Fruit fly (Drosophila melanogaster): ENCODE measurements around the gene Gapvd1.

Gene Gapvd1

dm6 chrX:11370792-11371191 is 45.6 kb downstream of the Gapvd1 start (continued):
- TF ChIP-seq odd (GFP tag; optimal IDR thresholded peaks at IDR 0.05): no peak
- TF ChIP-seq ATbp (GFP tag; optimal IDR thresholded peaks at IDR 0.05): no peak
- TF ChIP-seq CG32532 (GFP tag; IDR thresholded peaks at IDR 0.05): peak; percentile 57
- TF ChIP-seq YL-1 (GFP tag; optimal IDR thresholded peaks at IDR 0.05): no peak
- no peak for TF ChIP-seq CG17829 (tag; optimal IDR thresholded peaks at IDR 0.05)
- TF ChIP-seq caup (GFP tag; optimal IDR thresholded peaks at IDR 0.05; ENCODE audit: severe bottlenecking): no peak
- TF ChIP-seq dati (GFP tag; IDR thresholded peaks at IDR 0.05): no peak
- 0 out of 2 replicates have a peak, but pooled peaks have one; percentile 10 for TF ChIP-seq CG31441 (GFP tag; IDR thresholded peaks at IDR 0.05)
- TF ChIP-seq kah (GFP tag; optimal IDR thresholded peaks at IDR 0.05): no peak
- TF ChIP-seq chm (GFP tag; IDR thresholded peaks at IDR 0.05): no peak
- no peak for TF ChIP-seq vfl (GFP tag; optimal IDR thresholded peaks at IDR 0.05)
- no peak for TF ChIP-seq CG30431 (GFP tag; optimal IDR thresholded peaks at IDR 0.05)
- no peak for TF ChIP-seq Hr51 (GFP tag; optimal IDR thresholded peaks at IDR 0.05)
- no peak for TF ChIP-seq CG9437 (GFP tag; optimal IDR thresholded peaks at IDR 0.05)
- TF ChIP-seq onecut (GFP tag; IDR thresholded peaks at IDR 0.05): no peak
- no peak for TF ChIP-seq ewg (GFP tag; optimal IDR thresholded peaks at IDR 0.05)
- TF ChIP-seq CG9932 (GFP tag; IDR thresholded peaks at IDR 0.05): peak; percentile 64
- TF ChIP-seq Hey (tag; optimal IDR thresholded peaks at IDR 0.05): no peak
- TF ChIP-seq Dip2 (GFP tag; IDR thresholded peaks at IDR 0.05): no peak
- TF ChIP-seq CG16813 (GFP tag; IDR thresholded peaks at IDR 0.05; ENCODE audit: partially characterized antibody): no peak
- TF ChIP-seq mld (GFP tag; IDR thresholded peaks at IDR 0.05; ENCODE audit: partially characterized antibody): no peak
- no peak for TF ChIP-seq CG15269 (tag; optimal IDR thresholded peaks at IDR 0.05)
- peak; percentile 52; the same call in 1 of the 2 replicates for TF ChIP-seq Ptx1 (GFP tag; IDR thresholded peaks at IDR 0.05)
- peak; percentile 44; the same call in 1 of the 2 replicates for TF ChIP-seq Ada2b (GFP tag; IDR thresholded peaks at IDR 0.05)
- no peak for TF ChIP-seq kay (GFP tag; optimal IDR thresholded peaks at IDR 0.05)
- no peak for TF ChIP-seq cwo (GFP tag; optimal IDR thresholded peaks at IDR 0.05)
- TF ChIP-seq sim (GFP tag; IDR thresholded peaks at IDR 0.05): no peak
- TF ChIP-seq Xbp1 (GFP tag; optimal IDR thresholded peaks at IDR 0.05): peak; percentile 6
- TF ChIP-seq Bteb2 (GFP tag; optimal IDR thresholded peaks at IDR 0.05): no peak
- TF ChIP-seq Max (GFP tag; optimal IDR thresholded peaks at IDR 0.05): no peak
- no peak for TF ChIP-seq fu2 (GFP tag; optimal IDR thresholded peaks at IDR 0.05)
- no peak for TF ChIP-seq slp2 (GFP tag; optimal IDR thresholded peaks at IDR 0.05)
- peak; percentile 60 for TF ChIP-seq slbo (GFP tag; IDR thresholded peaks at IDR 0.05)
- TF ChIP-seq psq (GFP tag; optimal IDR thresholded peaks at IDR 0.05): no peak
- no peak for TF ChIP-seq CG7987 (GFP tag; optimal IDR thresholded peaks at IDR 0.05)
- no peak for TF ChIP-seq so (GFP tag; IDR thresholded peaks at IDR 0.05)
- no peak for TF ChIP-seq CG1792 (GFP tag; optimal IDR thresholded peaks at IDR 0.05)
- TF ChIP-seq sens-2 (GFP tag; IDR thresholded peaks at IDR 0.05): no peak
- peak; percentile 39; the same call in 1 of the 2 replicates for TF ChIP-seq CG17328 (GFP tag; IDR thresholded peaks at IDR 0.05)
- TF ChIP-seq Lpt (GFP tag; optimal IDR thresholded peaks at IDR 0.05): no peak
- TF ChIP-seq tx (GFP tag; optimal IDR thresholded peaks at IDR 0.05): no peak
- TF ChIP-seq Trl (optimal IDR thresholded peaks at IDR 0.05): no peak
- no peak for TF ChIP-seq Trl (GFP tag; optimal IDR thresholded peaks at IDR 0.05)
- no peak; the same call in 1 of the 2 replicates for TF ChIP-seq Poxn (GFP tag; IDR thresholded peaks at IDR 0.05)
- no peak for TF ChIP-seq ato (GFP tag; IDR thresholded peaks at IDR 0.05; ENCODE audit: partially characterized antibody)
- TF ChIP-seq hbn (GFP tag; IDR thresholded peaks at IDR 0.05; ENCODE audit: partially characterized antibody): no peak
- no peak for TF ChIP-seq Sry-β (GFP tag; optimal IDR thresholded peaks at IDR 0.05)
- TF ChIP-seq CG15514 (GFP tag; optimal IDR thresholded peaks at IDR 0.05): no peak
- TF ChIP-seq CG11695 (GFP tag; IDR thresholded peaks at IDR 0.05): peak; percentile 52; the same call in 2 of the 3 replicates
- TF ChIP-seq CG8944 (GFP tag; optimal IDR thresholded peaks at IDR 0.05): no peak
- no peak for TF ChIP-seq slou (GFP tag; optimal IDR thresholded peaks at IDR 0.05)
- no peak for TF ChIP-seq lola (GFP tag; optimal IDR thresholded peaks at IDR 0.05)

Data from whole organism, embryonic.